Worm (Caenorhabditis elegans) whole organism, L4 larva: ENCODE measurements around the gene K07C5.2.

Experiments used
- Y105C5A.15 ChIP-seq: fragments of 200-800 bp; sonication (Bioruptor generic); IDR thresholded peaks from 2 replicates; pipeline ENCODE4 v1.3.6; 2022; ENCODE audit warnings: missing genetic modification characterization, missing compliant biosample characterization
- ZK546.5 ChIP-seq, 2 experiments: sonication (generic microtip); optimal IDR thresholded peaks; 2 replicates each; lab custom pipeline; 2017; ENCODE audit warnings: missing biosample characterization in 2 of 2, missing genetic modification characterization in 2 of 2
- ama-1 ChIP-seq: fragments of 150-350 bp; optimal IDR thresholded peaks from 2 replicates; lab custom pipeline; 2014; ENCODE audit warnings: inconsistent platforms, mixed read lengths
- fkh-10 ChIP-seq: fragments of 150-350 bp; optimal IDR thresholded peaks from 2 replicates; lab custom pipeline; 2014; ENCODE audit warnings: missing biosample characterization, missing genetic modification reagents, missing genetic modification characterization
- fos-1 ChIP-seq: fragments of 150-350 bp; optimal IDR thresholded peaks from 2 replicates; lab custom pipeline; 2014; ENCODE audit warnings: missing biosample characterization, missing genetic modification characterization
- gei-8 ChIP-seq: fragments of 200-800 bp; sonication (Bioruptor generic); optimal IDR thresholded peaks from 2 replicates; lab custom pipeline; 2018; ENCODE audit warnings: mild to moderate bottlenecking, missing genetic modification characterization, missing compliant biosample characterization
- hif-1 ChIP-seq, 2 experiments: sonication (generic microtip); optimal IDR thresholded peaks; 2 replicates each; lab custom pipeline; 2016 to 2017; ENCODE audit warnings: missing compliant biosample characterization in 2 of 2, missing genetic modification characterization in 2 of 2, missing genetic modification reagents in 2 of 2, missing genotype in 2 of 2, mild to moderate bottlenecking in 1 of 2
- lin-13 ChIP-seq: fragments of 150-350 bp; optimal IDR thresholded peaks from 2 replicates; lab custom pipeline; 2014; ENCODE audit warnings: missing biosample characterization, missing genetic modification reagents, missing genetic modification characterization
- lsy-2 ChIP-seq, 2 experiments: fragments of 150-350 bp in 1 of 2; sonication (generic microtip) in 1 of 2; optimal IDR thresholded peaks; 2 replicates each; lab custom pipeline; 2014 to 2017; ENCODE audit warnings: missing biosample characterization in 2 of 2, missing genetic modification characterization in 2 of 2
- madf-9 ChIP-seq: fragments of 200-800 bp; sonication (Bioruptor generic); conservative IDR thresholded peaks from 2 replicates; pipeline ENCODE4 v1.3.6; 2022; ENCODE audit warnings: missing genetic modification reagents, missing genetic modification characterization, missing compliant biosample characterization
- nhr-77 ChIP-seq: fragments of 150-350 bp; optimal IDR thresholded peaks from 2 replicates; lab custom pipeline; 2014; ENCODE audit warnings: missing biosample characterization, missing genetic modification characterization
- unc-62 ChIP-seq, 3 experiments: fragments of 150-350 bp in 1 of 3; sonication (generic microtip); optimal IDR thresholded peaks in 2 of 3; peaks in 1 of 3; 1 replicate in 1 of 3; 2 replicates in 2 of 3; lab custom pipeline; 2014 to 2017; ENCODE audit warnings: missing biosample characterization in 3 of 3, missing genetic modification characterization in 3 of 3, missing genetic modification reagents in 3 of 3, missing genotype in 1 of 3
- ztf-11 ChIP-seq: fragments of 150-350 bp; optimal IDR thresholded peaks from 2 replicates; lab custom pipeline; 2014; ENCODE audit warnings: missing biosample characterization, missing genetic modification characterization

- TF ChIP-seq Y105C5A.15 (GFP tag; lab: Robert Waterston, UW) (no peak), nhr-77 (tag; lab: Kevin White, UChicago) (no peak), gei-8 (GFP tag; lab: Kevin White, UChicago) (no peak), unc-62 (GFP tag; optimal IDR thresholded peaks at IDR 0.05 in 1 of 2; lab: Kevin White, UChicago) (no peak), unc-62 (tag; optimal IDR thresholded peaks at IDR 0.05; lab: Kevin White, UChicago) (no peak), ZK546.5 (tag; optimal IDR thresholded peaks at IDR 0.05; lab: Kevin White, UChicago) (no peak), ama-1 (lab: Kevin White, UChicago) (no peak), fkh-10 (no peak), hif-1 (tag; optimal IDR thresholded peaks at IDR 0.05; lab: Kevin White, UChicago) (no peak), lsy-2 (tag; optimal IDR thresholded peaks at IDR 0.05; lab: Kevin White, UChicago) (no peak), ztf-11 (tag; lab: Kevin White, UChicago) (no peak), madf-9 (GFP tag; lab: Robert Waterston, UW) (no peak), lin-13 (GFP tag; lab: Kevin White, UChicago) (no peak), fos-1 (tag; lab: Kevin White, UChicago) (no peak)
Measured at ce11 chrV:10314371-10314770, 24.9 kb upstream of the K07C5.2 start, which contains the start of gene trx-2.
